Fruit fly (Drosophila melanogaster): ENCODE results near the gene CG17361.

Gene CG17361

DNA sequence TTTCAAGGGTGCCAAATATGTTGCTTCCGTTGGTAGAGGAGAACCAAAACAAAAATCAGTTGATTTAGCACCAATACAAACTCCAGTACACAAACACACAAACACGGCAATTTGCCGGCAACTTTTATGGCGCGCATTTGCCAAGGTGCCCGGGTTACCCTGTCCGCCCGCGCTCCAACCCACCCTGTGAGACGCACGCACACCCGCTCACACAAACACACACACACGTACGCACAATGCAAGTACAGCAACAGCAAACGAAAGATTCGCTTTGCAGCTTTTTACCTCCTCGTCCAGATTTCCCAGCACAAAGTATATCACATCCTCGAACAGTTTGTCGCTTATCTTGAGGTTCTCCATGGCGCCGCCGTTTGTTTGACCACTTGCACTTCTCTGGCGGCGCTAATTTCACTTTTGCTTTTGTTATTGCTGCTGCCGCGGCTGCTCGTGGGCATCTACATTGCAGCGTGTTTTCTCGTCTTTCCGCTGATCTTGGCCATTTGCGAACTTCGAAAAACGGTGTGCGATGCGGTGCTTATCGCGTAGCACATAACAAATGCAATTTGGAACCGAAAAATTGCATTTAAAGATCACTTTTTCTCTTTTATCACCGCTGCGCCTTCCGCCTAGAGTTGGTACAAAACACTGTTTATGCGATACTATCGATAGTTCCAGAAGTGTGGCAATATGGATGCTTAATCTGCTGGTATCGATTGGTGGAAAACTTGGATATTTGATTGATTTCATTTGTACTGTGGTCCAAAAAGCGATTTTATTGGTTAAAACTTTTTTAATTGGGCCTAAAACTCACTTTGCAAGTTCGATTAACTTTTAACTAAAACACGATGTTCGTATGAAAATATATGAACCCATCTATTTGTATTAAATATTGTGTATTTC is 31.7 kb downstream of the CG17361 start, which contains the start of gene Ptip (continued):
- TF ChIP-seq Xbp1 (GFP tag; optimal IDR thresholded peaks at IDR 0.05) (peak; percentile 37), Dfd (GFP tag; optimal IDR thresholded peaks at IDR 0.05) (no peak), CG3281 (GFP tag; optimal IDR thresholded peaks at IDR 0.05) (no peak), Doc3 (GFP tag; IDR thresholded peaks at IDR 0.05; ENCODE audit: partially characterized antibody) (peak; percentile 87), Bgb (GFP tag; IDR thresholded peaks at IDR 0.05; ENCODE audit: partially characterized antibody) (peak; percentile 98), Dip3 (GFP tag; optimal IDR thresholded peaks at IDR 0.05) (no peak), CG15696 (tag; optimal IDR thresholded peaks at IDR 0.05) (no peak), Deaf1 (tag; optimal IDR thresholded peaks at IDR 0.05) (no peak), Awh (GFP tag; IDR thresholded peaks at IDR 0.05) (peak; percentile 58; the same call in 1 of the 2 replicates), CG7745 (tag; optimal IDR thresholded peaks at IDR 0.05) (no peak), sqz (GFP tag; optimal IDR thresholded peaks at IDR 0.05) (no peak), zen2 (GFP tag; IDR thresholded peaks at IDR 0.05; ENCODE audit: partially characterized antibody) (peak; percentile 94), CG5953 (GFP tag; IDR thresholded peaks at IDR 0.05) (no peak), Mad (GFP tag; optimal IDR thresholded peaks at IDR 0.05) (no peak), CG9817 (tag; optimal IDR thresholded peaks at IDR 0.05) (no peak), CG8944 (GFP tag; optimal IDR thresholded peaks at IDR 0.05) (no peak), Lim3 (GFP tag; IDR thresholded peaks at IDR 0.05) (no peak), CG6254 (GFP tag; optimal IDR thresholded peaks at IDR 0.05) (peak; percentile 100), slp2 (GFP tag; optimal IDR thresholded peaks at IDR 0.05) (no peak), vfl (GFP tag; optimal IDR thresholded peaks at IDR 0.05) (no peak), abd-A (tag; optimal IDR thresholded peaks at IDR 0.05) (no peak), trh (GFP tag; optimal IDR thresholded peaks at IDR 0.05) (no peak), CG11695 (GFP tag; IDR thresholded peaks at IDR 0.05) (no peak; the same call in 2 of the 3 replicates), CG4404 (GFP tag; IDR thresholded peaks at IDR 0.05) (no peak), CG15479 (GFP tag; optimal IDR thresholded peaks at IDR 0.05) (no peak), Kr (GFP tag; optimal IDR thresholded peaks at IDR 0.05) (no peak), Side (GFP tag; optimal IDR thresholded peaks at IDR 0.05) (peak; percentile 35), CG32772 (GFP tag; IDR thresholded peaks at IDR 0.05) (no peak), CG5245 (GFP tag; optimal IDR thresholded peaks at IDR 0.05) (no peak), CG8359 (GFP tag; optimal IDR thresholded peaks at IDR 0.05; ENCODE audit: borderline replicate concordance) (no peak), CG10543 (GFP tag; optimal IDR thresholded peaks at IDR 0.05) (no peak), Nf-YA (GFP tag; IDR thresholded peaks at IDR 0.05) (no peak), CG3407 (GFP tag; optimal IDR thresholded peaks at IDR 0.05) (no peak), CG7556 (GFP tag; optimal IDR thresholded peaks at IDR 0.05) (no peak), CG10147 (GFP tag; optimal IDR thresholded peaks at IDR 0.05) (no peak), HLHmδ (GFP tag; optimal IDR thresholded peaks at IDR 0.05) (peak; percentile 97), ssp (GFP tag; IDR thresholded peaks at IDR 0.05) (no peak), yki (optimal IDR thresholded peaks at IDR 0.05) (no peak), CG4854 (GFP tag; optimal IDR thresholded peaks at IDR 0.05) (no peak), CG6683 (GFP tag; optimal IDR thresholded peaks at IDR 0.05) (no peak), ERR (GFP tag; optimal IDR thresholded peaks at IDR 0.05) (no peak), CG17186 (GFP tag; optimal IDR thresholded peaks at IDR 0.05) (peak; percentile 26), CG4730 (GFP tag; IDR thresholded peaks at IDR 0.05) (no peak; the same call in 1 of the 2 replicates), dpn (GFP tag; optimal IDR thresholded peaks at IDR 0.05) (peak; percentile 12 to 16), CG9727 (GFP tag; optimal IDR thresholded peaks at IDR 0.05) (peak; percentile 13), sim (GFP tag; IDR thresholded peaks at IDR 0.05) (no peak), zfh1 (GFP tag; IDR thresholded peaks at IDR 0.05) (0 out of 3 replicates have a peak, but pooled peaks have one; percentile 34), Bteb2 (GFP tag; optimal IDR thresholded peaks at IDR 0.05) (no peak), usp (GFP tag; optimal IDR thresholded peaks at IDR 0.05) (no peak), Atf-2 (GFP tag; optimal IDR thresholded peaks at IDR 0.05) (no peak)
